Fruit fly (Drosophila melanogaster) whole organism, prepupa: ENCODE data around the gene Prp18.
A peak's percentile ranks its signal among the peaks of the same experiment; 100 is the strongest.

Source experiments
- CG8119 ChIP-seq: fragments of 200-800 bp; sonication (Bioruptor generic); IDR thresholded peaks from 3 replicates; pipeline ENCODE4 v1.3.6; 2022; ENCODE audit warnings: missing biosample characterization, missing genetic modification characterization
- OdsH ChIP-seq: fragments of 200-800 bp; sonication (Bioruptor generic); optimal IDR thresholded peaks from 3 replicates; lab custom pipeline; 2016; ENCODE audit warnings: missing biosample characterization, missing genetic modification characterization
- esn ChIP-seq: fragments of 200-800 bp; sonication (Bioruptor generic); optimal IDR thresholded peaks from 2 replicates; lab custom pipeline; 2016; ENCODE audit warnings: missing biosample characterization, mild to moderate bottlenecking, missing genetic modification characterization, moderate library complexity

- TF ChIP-seq OdsH (GFP tag; lab: Kevin White, UChicago): peak; percentile 22
- TF ChIP-seq CG8119 (GFP tag; lab: Robert Waterston, UW): peak; percentile 64
- peak; percentile 46 for TF ChIP-seq esn (GFP tag; lab: Kevin White, UChicago)
Measured at dm6 chr3R:18987428-18988416, 43.3 kb downstream of the Prp18 start.
